Worm (Caenorhabditis elegans): Measurements from ENCODE around the gene sld-5.

Gene sld-5

DNA sequence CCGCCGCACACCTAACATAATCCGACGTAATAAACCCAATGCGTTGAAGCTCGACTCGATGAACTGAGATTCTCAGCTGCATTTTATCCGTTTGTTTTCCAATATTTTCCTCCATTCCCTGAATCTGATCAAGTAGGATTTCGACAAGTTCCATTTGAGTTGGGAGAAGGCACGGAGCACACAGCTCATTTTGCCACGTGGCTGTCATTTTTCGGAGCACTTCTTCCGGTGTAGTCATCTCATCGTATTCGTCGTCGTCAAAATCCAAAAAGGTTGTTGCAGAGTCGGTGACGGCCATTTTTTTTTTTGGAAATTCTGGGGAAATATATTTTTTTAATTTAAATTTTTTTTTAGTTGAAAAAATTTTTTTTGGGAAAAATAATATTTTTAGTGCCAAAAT, at the start of gene sld-5:
TSS of gene sld-5 (minus strand) at position 317 of the 400 bp plus-strand sequence.
- TF ChIP-seq syd-9 (tag; optimal IDR thresholded peaks at IDR 0.05) = no peak
- no peak for TF ChIP-seq sox-4 (tag; optimal IDR thresholded peaks at IDR 0.05)
- no peak for TF ChIP-seq rnt-1 (tag; optimal IDR thresholded peaks at IDR 0.05)
- TF ChIP-seq nfya-1 (tag; optimal IDR thresholded peaks at IDR 0.05) = no peak
- TF ChIP-seq ceh-24 (tag; optimal IDR thresholded peaks at IDR 0.05) = no peak
- TF ChIP-seq tbx-7 (tag; optimal IDR thresholded peaks at IDR 0.05) = no peak
- TF ChIP-seq madf-2 (tag; optimal IDR thresholded peaks at IDR 0.05) = no peak
- no peak for TF ChIP-seq sdc-2 (tag; optimal IDR thresholded peaks at IDR 0.05)
- TF ChIP-seq Y22D7AL.16 (tag; optimal IDR thresholded peaks at IDR 0.05) = no peak
- no peak for TF ChIP-seq ceh-22 (tag; optimal IDR thresholded peaks at IDR 0.05)
- TF ChIP-seq F13H6.1 (tag; optimal IDR thresholded peaks at IDR 0.05) = no peak
- TF ChIP-seq ceh-18 (tag; optimal IDR thresholded peaks at IDR 0.05) = no peak
- TF ChIP-seq ceh-48 (tag; optimal IDR thresholded peaks at IDR 0.05) = no peak
- no peak for TF ChIP-seq pat-9 (tag; optimal IDR thresholded peaks at IDR 0.05)
- TF ChIP-seq K02D7.2 (tag; optimal IDR thresholded peaks at IDR 0.05) = no peak
- no peak for TF ChIP-seq fkh-10 (GFP tag; optimal IDR thresholded peaks at IDR 0.05)
- no peak for TF ChIP-seq hlh-15 (tag; optimal IDR thresholded peaks at IDR 0.05)
- no peak for TF ChIP-seq che-1 (tag; optimal IDR thresholded peaks at IDR 0.05)

ce11 chrV:20282827-20283226, 45.3 kb upstream of the sld-5 start:
- no peak for TF ChIP-seq hlh-6 (tag; optimal IDR thresholded peaks at IDR 0.05)
- no peak for TF ChIP-seq pag-3 (tag; optimal IDR thresholded peaks at IDR 0.05; ENCODE audit: borderline replicate concordance)
- TF ChIP-seq ceh-48 (tag; optimal IDR thresholded peaks at IDR 0.05) = no peak
- TF ChIP-seq lim-6 (tag; optimal IDR thresholded peaks at IDR 0.05) = no peak
- TF ChIP-seq hlh-15 (tag; optimal IDR thresholded peaks at IDR 0.05) = no peak
- no peak for TF ChIP-seq hlh-8 (tag; optimal IDR thresholded peaks at IDR 0.05)
- no peak for TF ChIP-seq pha-4 (tag; optimal IDR thresholded peaks at IDR 0.05)

- TF ChIP-seq ceh-31 (tag; optimal IDR thresholded peaks at IDR 0.05) (no peak), sox-2 (GFP tag; IDR thresholded peaks at IDR 0.05) (no peak), fkh-6 (tag; optimal IDR thresholded peaks at IDR 0.05) (no peak), ceh-34 (tag; optimal IDR thresholded peaks at IDR 0.05) (no peak), madf-2 (tag; optimal IDR thresholded peaks at IDR 0.05) (no peak), pha-2 (tag; optimal IDR thresholded peaks at IDR 0.05) (peak; percentile 33), ceh-14 (tag; optimal IDR thresholded peaks at IDR 0.05) (no peak)
Observed at ce11 chrV:20279811-20280317, 42.3 kb upstream of the sld-5 start, which contains the start of gene pqn-94. Gene pqn-94, minus strand, starts transcription at chrV:20279861.

DNA sequence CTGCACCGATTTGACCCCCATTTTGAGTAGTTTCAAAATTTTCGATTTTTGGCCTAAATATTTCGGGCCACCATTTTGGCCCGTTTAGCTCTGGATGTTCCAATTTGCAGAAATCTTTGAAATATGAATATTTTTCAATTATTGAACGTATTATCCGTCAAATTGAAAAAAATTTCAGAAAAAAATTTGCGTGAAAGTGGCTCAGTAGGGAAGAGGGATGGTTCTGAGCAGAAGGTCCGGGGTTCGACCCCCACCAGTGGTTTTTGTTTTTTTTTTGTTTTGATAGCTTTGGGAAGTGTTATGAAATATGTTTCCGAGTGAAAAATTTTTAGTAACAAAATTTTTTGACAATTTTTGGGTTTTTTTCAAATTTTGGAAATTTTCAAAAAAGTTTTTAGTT, 41.8 kb upstream of the sld-5 start:
- TF ChIP-seq pat-9 (tag; optimal IDR thresholded peaks at IDR 0.05) (no peak), hlh-15 (tag; optimal IDR thresholded peaks at IDR 0.05) (no peak), rnt-1 (tag; optimal IDR thresholded peaks at IDR 0.05) (no peak), unc-55 (GFP tag; optimal IDR thresholded peaks at IDR 0.05) (no peak), ttx-3 (tag; optimal IDR thresholded peaks at IDR 0.05) (no peak), ceh-30 (tag; optimal IDR thresholded peaks at IDR 0.05) (no peak), ceh-31 (tag; optimal IDR thresholded peaks at IDR 0.05) (no peak), tbx-2 (tag; optimal IDR thresholded peaks at IDR 0.05) (no peak), sdc-2 (tag; optimal IDR thresholded peaks at IDR 0.05) (no peak), T23F11.4 (GFP tag; optimal IDR thresholded peaks at IDR 0.05) (no peak), ceh-22 (tag; optimal IDR thresholded peaks at IDR 0.05) (no peak), hlh-6 (tag; optimal IDR thresholded peaks at IDR 0.05) (no peak), C38D4.7 (GFP tag; optimal IDR thresholded peaks at IDR 0.05) (no peak), ceh-24 (tag; optimal IDR thresholded peaks at IDR 0.05) (no peak), ceh-2 (tag; optimal IDR thresholded peaks at IDR 0.05) (no peak), K02D7.2 (tag; optimal IDR thresholded peaks at IDR 0.05) (no peak), elt-4 (tag; optimal IDR thresholded peaks at IDR 0.05) (no peak)
